Worm (Caenorhabditis elegans): ENCODE measurements around the gene C03H5.4.
"Not testable (repeated sequence)": the region's sequence is repeated elsewhere in the genome, so short reads cannot be mapped to it uniquely, and the experiment has no call there.

ce11 chrII:416808-417207, 41.8 kb downstream of the C03H5.4 start:
- not testable (repeated sequence) for TF ChIP-seq klf-2 (GFP tag; conservative IDR thresholded peaks at IDR 0.05); med-1 (GFP tag; optimal IDR thresholded peaks at IDR 0.05; ENCODE audit: insufficient read depth)
- peak; percentile 73 for TF ChIP-seq ztf-23 (GFP tag; IDR thresholded peaks at IDR 0.05)

All from whole organism, midembryonic.